Worm (Caenorhabditis elegans) whole organism, midembryonic: ENCODE data around the gene Y82E9BR.10.

ENCODE experiments used
- flt-1 ChIP-seq: fragments of 200-800 bp; sonication (Bioruptor generic); IDR thresholded peaks from 2 replicates; pipeline ENCODE4 v1.3.6; 2022; ENCODE audit warnings: missing genetic modification characterization, missing compliant biosample characterization
- med-1 ChIP-seq: sonication (generic microtip); optimal IDR thresholded peaks from 2 replicates; lab custom pipeline; 2017; ENCODE audit warnings: missing genetic modification characterization, mild to moderate bottlenecking, missing compliant biosample characterization, antibody characterized with exemption, missing genetic modification reagents; ENCODE audit not compliant: insufficient read depth
- ztf-23 ChIP-seq: fragments of 200-800 bp; sonication (Bioruptor generic); IDR thresholded peaks from 2 replicates; pipeline ENCODE4 v1.3.6; 2022; ENCODE audit warnings: missing genetic modification reagents, missing genetic modification characterization, missing compliant biosample characterization
- ztf-29 ChIP-seq: fragments of 200-800 bp; sonication (Bioruptor generic); IDR thresholded peaks from 2 replicates; pipeline ENCODE4 v1.3.6; 2022; ENCODE audit warnings: missing genetic modification reagents, missing genetic modification characterization, missing compliant biosample characterization

- TF ChIP-seq med-1 (GFP tag; lab: Kevin White, UChicago) (no peak), ztf-23 (GFP tag; lab: Robert Waterston, UW) (no peak), flt-1 (GFP tag; lab: Robert Waterston, UW) (no peak), ztf-29 (GFP tag; lab: Robert Waterston, UW) (no peak)
Observed at ce11 chrIII:1413125-1413837, 37.9 kb upstream of the Y82E9BR.10 start.
